Worm (Caenorhabditis elegans): ENCODE measurements around the gene Y116A8C.467.
"Not testable (repeated sequence)": the region's sequence is repeated elsewhere in the genome, so short reads cannot be mapped to it uniquely, and the experiment has no call there.

DNA sequence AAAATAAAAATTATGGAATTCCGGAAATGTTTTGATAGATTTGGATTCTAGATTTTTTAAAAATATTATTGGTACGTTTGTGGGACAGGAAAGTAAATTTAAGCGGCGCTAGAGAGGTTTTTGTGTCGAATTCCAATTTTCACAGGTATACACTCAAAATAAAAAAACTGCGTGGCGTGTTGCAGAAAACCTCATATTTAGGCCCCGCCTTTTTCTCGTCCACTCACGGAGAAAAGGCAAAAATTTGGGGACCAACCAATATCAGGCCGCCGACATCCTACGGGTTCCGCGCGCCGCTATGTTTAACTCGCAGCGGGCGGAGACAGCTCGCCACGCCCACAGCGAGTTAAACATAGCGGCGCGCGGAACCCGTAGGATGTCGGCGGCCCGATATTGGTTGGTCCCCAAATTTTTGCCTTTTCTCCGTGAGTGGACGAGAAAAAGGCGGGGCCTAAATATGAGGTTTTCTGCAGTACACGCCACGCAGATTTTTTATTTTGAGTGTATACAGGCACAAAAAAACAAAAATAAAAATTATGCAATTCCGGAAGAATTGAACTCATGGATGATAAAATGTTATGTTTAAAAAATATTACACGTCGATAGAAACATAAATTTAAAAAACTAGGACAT, 5.0 kb downstream of the Y116A8C.467 start:
- not testable (repeated sequence) for TF ChIP-seq rec-8 (tag; optimal IDR thresholded peaks at IDR 0.05); sptf-2 (GFP tag; optimal IDR thresholded peaks at IDR 0.05); ceh-27 (GFP tag; optimal IDR thresholded peaks at IDR 0.05); dpl-1 (GFP tag; optimal IDR thresholded peaks at IDR 0.05); nhr-27 (tag; optimal IDR thresholded peaks at IDR 0.05); lin-35 (GFP tag; optimal IDR thresholded peaks at IDR 0.05); let-526 (GFP tag; IDR thresholded peaks at IDR 0.05); cebp-1 (GFP tag; IDR thresholded peaks at IDR 0.05); cebp-1 (tag; optimal IDR thresholded peaks at IDR 0.05)
